Fruit fly (Drosophila melanogaster) whole organism, embryonic: Measurements from ENCODE around the gene CG5674.

Experiments
- Bteb2 ChIP-seq: fragments of 200-800 bp; sonication (Bioruptor generic); optimal IDR thresholded peaks from 2 replicates; lab custom pipeline; 2016; ENCODE audit warnings: missing biosample characterization, missing genetic modification characterization
- CG10267 ChIP-seq: fragments of 200-800 bp; sonication (Bioruptor generic); optimal IDR thresholded peaks from 2 replicates; lab custom pipeline; 2018; ENCODE audit warnings: missing biosample characterization, mild to moderate bottlenecking, missing genetic modification characterization, moderate library complexity
- CG10979 ChIP-seq: fragments of 200-800 bp; sonication (Bioruptor generic); optimal IDR thresholded peaks from 2 replicates; lab custom pipeline; 2018; ENCODE audit warnings: missing biosample characterization, mild to moderate bottlenecking, missing genetic modification characterization, moderate library complexity
- CG11504 ChIP-seq: fragments of 200-800 bp; sonication (Bioruptor generic); optimal IDR thresholded peaks from 3 replicates; lab custom pipeline; 2019; ENCODE audit warnings: missing biosample characterization, mild to moderate bottlenecking, missing genetic modification characterization, moderate library complexity
- CG11723 ChIP-seq: fragments of 200-800 bp; sonication (Bioruptor generic); optimal IDR thresholded peaks from 2 replicates; lab custom pipeline; 2017; ENCODE audit warnings: missing biosample characterization, mild to moderate bottlenecking, missing genetic modification characterization
- CG13123 ChIP-seq: fragments of 200-800 bp; sonication (Bioruptor generic); optimal IDR thresholded peaks from 2 replicates; lab custom pipeline; 2016; ENCODE audit warnings: missing biosample characterization, missing genetic modification characterization
- CG15011 ChIP-seq: fragments of 200-800 bp; sonication (Bioruptor generic); optimal IDR thresholded peaks from 3 replicates; lab custom pipeline; 2018; ENCODE audit warnings: missing biosample characterization, mild to moderate bottlenecking, missing genetic modification characterization
- CG18599 ChIP-seq: fragments of 200-800 bp; sonication (Bioruptor generic); optimal IDR thresholded peaks from 3 replicates; lab custom pipeline; 2017; ENCODE audit warnings: missing biosample characterization, missing genetic modification characterization, mild to moderate bottlenecking, moderate library complexity, missing genetic modification reagents
- CG2875 ChIP-seq: fragments of 200-800 bp; sonication (Bioruptor generic); optimal IDR thresholded peaks from 2 replicates; lab custom pipeline; 2017; ENCODE audit warnings: missing biosample characterization, mild to moderate bottlenecking, missing genetic modification characterization, missing genetic modification reagents
- CG32532 ChIP-seq: fragments of 200-800 bp; sonication (Bioruptor generic); IDR thresholded peaks from 2 replicates; pipeline ENCODE4 v1.3.6; 2022; ENCODE audit warnings: missing biosample characterization, missing genetic modification characterization
- CG6765 ChIP-seq: fragments of 200-800 bp; sonication (Bioruptor generic); optimal IDR thresholded peaks from 3 replicates; lab custom pipeline; 2017; ENCODE audit warnings: missing biosample characterization, mild to moderate bottlenecking, missing genetic modification characterization
- CG6813 ChIP-seq: fragments of 200-800 bp; sonication (Bioruptor generic); optimal IDR thresholded peaks from 2 replicates; lab custom pipeline; 2017; ENCODE audit warnings: missing biosample characterization, missing genetic modification characterization, mild to moderate bottlenecking, moderate library complexity, missing genetic modification reagents
- CG7357 ChIP-seq: fragments of 200-800 bp; sonication (Bioruptor generic); IDR thresholded peaks from 3 replicates; pipeline ENCODE4 v1.3.6; 2022; ENCODE audit warnings: missing biosample characterization, missing genetic modification characterization
- CG8290 ChIP-seq, 3 experiments: fragments of 200-800 bp; sonication (Bioruptor generic); optimal IDR thresholded peaks; 2 replicates each; lab custom pipeline; 2016 to 2019; ENCODE audit warnings: missing biosample characterization in 3 of 3, missing genetic modification characterization in 3 of 3, mild to moderate bottlenecking in 2 of 3, moderate library complexity in 1 of 3
- CG9437 ChIP-seq: fragments of 200-800 bp; sonication (Bioruptor generic); optimal IDR thresholded peaks from 2 replicates; lab custom pipeline; 2018; ENCODE audit warnings: missing biosample characterization, mild to moderate bottlenecking, missing genetic modification characterization
- CG9817 ChIP-seq: fragments of 200-800 bp; sonication (Bioruptor generic); optimal IDR thresholded peaks from 2 replicates; lab custom pipeline; 2018; ENCODE audit warnings: missing biosample characterization, mild to moderate bottlenecking, missing genetic modification characterization, moderate library complexity
- Camta ChIP-seq: fragments of 200-800 bp; sonication (Bioruptor generic); optimal IDR thresholded peaks from 2 replicates; lab custom pipeline; 2016; ENCODE audit warnings: missing biosample characterization, missing genetic modification characterization
- Dfd ChIP-seq, 2 experiments: fragments of >200 bp; optimal IDR thresholded peaks; 2 replicates each; lab custom pipeline; 2017; ENCODE audit warnings: missing biosample characterization in 2 of 2, missing genetic modification characterization in 2 of 2
- E2f2 ChIP-seq: fragments of 200-800 bp; sonication (Bioruptor generic); IDR thresholded peaks from 2 replicates; pipeline ENCODE4 v1.3.6; 2022; ENCODE audit warnings: missing biosample characterization, missing genetic modification characterization
- Fer2 ChIP-seq: fragments of 200-800 bp; sonication (Bioruptor generic); optimal IDR thresholded peaks from 2 replicates; lab custom pipeline; 2018; ENCODE audit warnings: missing biosample characterization, mild to moderate bottlenecking, missing genetic modification characterization, moderate library complexity
- HmgZ ChIP-seq: fragments of 200-800 bp; sonication (Bioruptor generic); optimal IDR thresholded peaks from 2 replicates; lab custom pipeline; 2018; ENCODE audit warnings: missing biosample characterization, mild to moderate bottlenecking, missing genetic modification characterization
- Hr3 ChIP-seq: fragments of 200-800 bp; sonication (Bioruptor generic); optimal IDR thresholded peaks from 3 replicates; lab custom pipeline; 2016; ENCODE audit warnings: missing biosample characterization, missing genetic modification characterization
- Med ChIP-seq: fragments of 200-800 bp; sonication (Bioruptor generic); peaks from one replicate; lab custom pipeline; 2016; ENCODE audit warnings: missing biosample characterization, missing genetic modification characterization, mild to moderate bottlenecking, inconsistent platforms, moderate library complexity
- Sin3A ChIP-seq: fragments of >200 bp; optimal IDR thresholded peaks from 2 replicates; lab custom pipeline; 2018
- Vsx1 ChIP-seq: fragments of 200-800 bp; sonication (Bioruptor generic); optimal IDR thresholded peaks from 2 replicates; lab custom pipeline; 2017; ENCODE audit warnings: missing biosample characterization, mild to moderate bottlenecking, missing genetic modification characterization, missing genetic modification reagents
- al ChIP-seq: fragments of 200-800 bp; sonication (Bioruptor generic); IDR thresholded peaks from 2 replicates; pipeline ENCODE4 v1.3.6; 2022; ENCODE audit warnings: missing biosample characterization, missing genetic modification characterization
- ato ChIP-seq: fragments of 200-800 bp; sonication (Bioruptor generic); IDR thresholded peaks from 2 replicates; pipeline ENCODE4 v1.3.6; 2022; ENCODE audit warnings: missing biosample characterization, missing genetic modification characterization; ENCODE audit not compliant: partially characterized antibody
- bcd ChIP-seq: fragments of 200-800 bp; sonication (Bioruptor generic); optimal IDR thresholded peaks from 2 replicates; lab custom pipeline; 2017; ENCODE audit warnings: missing biosample characterization, mild to moderate bottlenecking, missing genetic modification characterization
- bsh ChIP-seq, 2 experiments: fragments of 200-800 bp; sonication (Bioruptor generic); optimal IDR thresholded peaks; 2 replicates each; lab custom pipeline; 2017 to 2018; ENCODE audit warnings: mild to moderate bottlenecking in 2 of 2, missing biosample characterization in 2 of 2, missing genetic modification characterization in 2 of 2, moderate library complexity in 1 of 2
- crol ChIP-seq: fragments of 200-800 bp; sonication (Bioruptor generic); IDR thresholded peaks from 2 replicates; pipeline ENCODE4 v1.3.6; 2022; ENCODE audit warnings: missing biosample characterization, missing genetic modification characterization
- da ChIP-seq: fragments of 200-800 bp; sonication (Bioruptor generic); optimal IDR thresholded peaks from 2 replicates; lab custom pipeline; 2016; ENCODE audit warnings: missing biosample characterization, missing genetic modification characterization
- danr ChIP-seq: fragments of 200-800 bp; sonication (Bioruptor generic); IDR thresholded peaks from 2 replicates; pipeline ENCODE4 v1.3.6; 2022; ENCODE audit warnings: missing biosample characterization, missing genetic modification characterization
- disco-r ChIP-seq: fragments of 200-800 bp; sonication (Bioruptor generic); optimal IDR thresholded peaks from 2 replicates; lab custom pipeline; 2016; ENCODE audit warnings: missing biosample characterization, missing genetic modification characterization
- fd64A ChIP-seq: fragments of 200-800 bp; sonication (Bioruptor generic); optimal IDR thresholded peaks from 3 replicates; lab custom pipeline; 2018; ENCODE audit warnings: missing biosample characterization, mild to moderate bottlenecking, missing genetic modification characterization
- her ChIP-seq: fragments of 200-800 bp; sonication (Bioruptor generic); optimal IDR thresholded peaks from 2 replicates; lab custom pipeline; 2016; ENCODE audit warnings: missing biosample characterization, missing genetic modification characterization
- lov ChIP-seq, 2 experiments: fragments of 200-800 bp in 1 of 2; fragments of >200 bp in 1 of 2; sonication (Bioruptor generic) in 1 of 2; IDR thresholded peaks in 1 of 2; optimal IDR thresholded peaks in 1 of 2; 2 replicates in 1 of 2; 3 replicates in 1 of 2; pipeline versions ENCODE4 v1.3.6 to Lab custom; 2017 to 2022; ENCODE audit warnings: missing biosample characterization in 1 of 2, missing genetic modification characterization in 1 of 2
- p53 ChIP-seq: fragments of 200-800 bp; sonication (Bioruptor generic); optimal IDR thresholded peaks from 2 replicates; lab custom pipeline; 2016; ENCODE audit warnings: missing biosample characterization, missing genetic modification characterization
- phol ChIP-seq: fragments of 200-800 bp; sonication (Bioruptor generic); optimal IDR thresholded peaks from 3 replicates; lab custom pipeline; 2018; ENCODE audit warnings: missing biosample characterization, mild to moderate bottlenecking, missing genetic modification characterization, moderate library complexity
- prd ChIP-seq, 3 experiments: fragments of >200 bp in 2 of 3; fragments of 200-800 bp in 1 of 3; sonication (Bioruptor generic) in 1 of 3; optimal IDR thresholded peaks in 2 of 3; IDR thresholded peaks in 1 of 3; 2 replicates in 2 of 3; 3 replicates in 1 of 3; pipeline versions ENCODE4 v1.3.6 to Lab custom; 2017 to 2022; ENCODE audit warnings: missing biosample characterization in 1 of 3, missing genetic modification characterization in 1 of 3
- seq ChIP-seq: fragments of 200-800 bp; sonication (Bioruptor generic); IDR thresholded peaks from 2 replicates; pipeline ENCODE4 v1.3.6; 2022; ENCODE audit warnings: missing biosample characterization, missing genetic modification characterization
- shn ChIP-seq: fragments of 200-800 bp; sonication (Bioruptor generic); optimal IDR thresholded peaks from 3 replicates; lab custom pipeline; 2016; ENCODE audit warnings: missing biosample characterization, missing genetic modification characterization
- sisA ChIP-seq: fragments of 200-800 bp; sonication (Bioruptor generic); IDR thresholded peaks from 2 replicates; pipeline ENCODE4 v1.3.6; 2022; ENCODE audit warnings: missing biosample characterization, missing genetic modification characterization
- tna ChIP-seq: fragments of 200-800 bp; sonication (Bioruptor generic); IDR thresholded peaks from 2 replicates; pipeline ENCODE4 v1.3.6; 2022; ENCODE audit warnings: missing biosample characterization, missing genetic modification characterization; ENCODE audit not compliant: partially characterized antibody
- trem ChIP-seq: fragments of 200-800 bp; optimal IDR thresholded peaks from 3 replicates; lab custom pipeline; 2019; ENCODE audit warnings: missing biosample characterization, mild to moderate bottlenecking, missing genetic modification characterization, moderate library complexity
- vnd ChIP-seq: fragments of 200-800 bp; sonication (Bioruptor generic); IDR thresholded peaks from 3 replicates; pipeline ENCODE4 v1.3.6; 2022; ENCODE audit warnings: missing biosample characterization, missing genetic modification characterization; ENCODE audit not compliant: partially characterized antibody
- vvl ChIP-seq: fragments of 200-800 bp; sonication (Bioruptor generic); IDR thresholded peaks from 2 replicates; pipeline ENCODE4 v1.3.6; 2022; ENCODE audit warnings: missing biosample characterization, missing genetic modification characterization
- wdn ChIP-seq: fragments of 200-800 bp; sonication (Bioruptor generic); IDR thresholded peaks from 2 replicates; pipeline ENCODE4 v1.3.6; 2022; ENCODE audit warnings: missing biosample characterization, missing genetic modification characterization
- wek ChIP-seq: fragments of 200-800 bp; sonication (Bioruptor generic); optimal IDR thresholded peaks from 3 replicates; lab custom pipeline; 2018; ENCODE audit warnings: missing biosample characterization, mild to moderate bottlenecking, missing genetic modification characterization, moderate library complexity

Gene CG5674

DNA sequence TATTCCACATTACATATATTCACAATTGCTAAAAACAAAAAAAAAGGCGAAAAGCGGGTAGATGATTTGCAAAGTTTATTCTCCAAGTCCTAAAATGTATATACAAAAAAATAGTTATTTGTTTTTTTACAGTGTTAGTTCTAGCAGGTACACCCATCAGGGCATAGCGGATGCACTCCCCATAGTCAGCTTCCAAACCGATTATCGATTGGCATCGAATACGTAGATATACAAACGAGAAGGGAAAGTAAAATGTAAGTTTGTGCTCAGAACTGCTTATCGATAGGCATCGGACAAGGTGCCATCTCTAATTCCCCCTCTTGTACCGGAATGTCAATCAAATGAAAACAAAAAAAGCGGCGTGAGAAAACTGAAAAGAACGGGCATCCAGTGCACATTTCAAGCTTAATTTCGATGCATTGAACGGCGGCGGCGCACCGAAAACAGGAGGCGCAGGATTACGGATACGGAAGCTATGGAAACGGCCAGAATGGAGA is at the start of gene CG5674 (continued):
- TF ChIP-seq CG10267 (tag; lab: Kevin White, UChicago) (peak; percentile 54), HmgZ (peak; percentile 75), ato (GFP tag; lab: Robert Waterston, UW) (peak; percentile 89), CG18599 (peak; percentile 40), CG13123 (GFP tag; lab: Kevin White, UChicago) (no peak), danr (GFP tag; lab: Robert Waterston, UW) (0 out of 2 replicates have a peak, but pooled peaks have one; percentile 34), Fer2 (no peak), tna (GFP tag; lab: Robert Waterston, UW) (peak; percentile 83), Bteb2 (GFP tag; lab: Kevin White, UChicago) (no peak), prd (optimal IDR thresholded peaks at IDR 0.05; lab: Kevin White, UChicago) (no peak), prd (GFP tag; IDR thresholded peaks at IDR 0.05; lab: Robert Waterston, UW) (peak; percentile 69), lov (optimal IDR thresholded peaks at IDR 0.05; lab: Kevin White, UChicago) (no peak), lov (GFP tag; IDR thresholded peaks at IDR 0.05; lab: Robert Waterston, UW) (no peak), Dfd (GFP tag; optimal IDR thresholded peaks at IDR 0.05; lab: Kevin White, UChicago) (no peak), Sin3A (lab: Kevin White, UChicago) (peak; percentile 54), CG6765 (no peak), wek (GFP tag; lab: Kevin White, UChicago) (no peak), CG2875 (peak; percentile 5), trem (peak; percentile 72), crol (GFP tag; lab: Robert Waterston, UW) (peak; percentile 91), Hr3 (GFP tag; lab: Kevin White, UChicago) (peak; percentile 43), vvl (GFP tag; lab: Robert Waterston, UW) (peak; percentile 77; the same call in 1 of the 2 replicates), vnd (GFP tag; lab: Robert Waterston, UW) (peak; percentile 83), bcd (GFP tag; lab: Kevin White, UChicago) (peak; percentile 48), al (GFP tag; lab: Robert Waterston, UW) (peak; percentile 48), disco-r (peak; percentile 62), fd64A (GFP tag; lab: Kevin White, UChicago) (no peak), sisA (peak; percentile 48), shn (GFP tag; lab: Kevin White, UChicago) (peak; percentile 13), CG15011 (no peak), CG11504 (tag; lab: Kevin White, UChicago) (peak; percentile 59), E2f2 (0 out of 2 replicates have a peak, but pooled peaks have one; percentile 37), CG8290 (GFP tag; optimal IDR thresholded peaks at IDR 0.05; lab: Kevin White, UChicago) (no peak), CG8290 (tag; optimal IDR thresholded peaks at IDR 0.05; lab: Kevin White, UChicago) (no peak), her (GFP tag; lab: Kevin White, UChicago) (no peak), da (GFP tag; lab: Kevin White, UChicago) (no peak), CG9817 (tag; lab: Kevin White, UChicago) (peak; percentile 43), phol (tag; lab: Kevin White, UChicago) (peak; percentile 72), seq (GFP tag; lab: Robert Waterston, UW) (no peak), p53 (GFP tag; lab: Kevin White, UChicago) (peak; percentile 53), CG6813 (no peak), Camta (peak; percentile 67), Vsx1 (no peak), wdn (GFP tag; lab: Robert Waterston, UW) (no peak; the same call in 1 of the 2 replicates), CG11723 (GFP tag; lab: Kevin White, UChicago) (no peak), CG7357 (GFP tag; lab: Robert Waterston, UW) (no peak), bsh (GFP tag; optimal IDR thresholded peaks at IDR 0.05; lab: Kevin White, UChicago) (no peak), Med (GFP tag; lab: Kevin White, UChicago) (no peak), CG10979 (tag; lab: Kevin White, UChicago) (peak; percentile 20), CG32532 (GFP tag; lab: Robert Waterston, UW) (peak; percentile 70), CG9437 (GFP tag; lab: Kevin White, UChicago) (peak; percentile 18)
